Fruit fly (Drosophila melanogaster) whole organism, embryonic: Measurements from ENCODE around the gene Ccp84Ac.
A peak's percentile ranks its signal among the peaks of the same experiment; 100 is the strongest.

Experiments
- Awh ChIP-seq: fragments of 200-800 bp; sonication (Bioruptor generic); IDR thresholded peaks from 2 replicates; pipeline ENCODE4, ENCODE4 v1.3.6; 2022; ENCODE audit warnings: missing biosample characterization, missing genetic modification characterization
- CG10979 ChIP-seq: fragments of 200-800 bp; sonication (Bioruptor generic); optimal IDR thresholded peaks from 2 replicates; lab custom pipeline; 2018; ENCODE audit warnings: missing biosample characterization, mild to moderate bottlenecking, missing genetic modification characterization, moderate library complexity
- CG12391 ChIP-seq: fragments of 200-800 bp; sonication (Bioruptor generic); optimal IDR thresholded peaks from 3 replicates; lab custom pipeline; 2018; ENCODE audit warnings: missing biosample characterization, mild to moderate bottlenecking, missing genetic modification characterization, moderate library complexity
- CG12942 ChIP-seq: fragments of 200-800 bp; sonication (Bioruptor generic); optimal IDR thresholded peaks from 3 replicates; lab custom pipeline; 2016; ENCODE audit warnings: missing biosample characterization, missing genetic modification characterization
- CG13287 ChIP-seq: fragments of 200-800 bp; sonication (Bioruptor generic); IDR thresholded peaks from 2 replicates; pipeline ENCODE4 v1.3.6; 2022; ENCODE audit warnings: missing biosample characterization, missing genetic modification characterization; ENCODE audit not compliant: partially characterized antibody
- CG13424 ChIP-seq: fragments of 200-800 bp; sonication (Bioruptor generic); optimal IDR thresholded peaks from 2 replicates; lab custom pipeline; 2019; ENCODE audit warnings: missing biosample characterization, mild to moderate bottlenecking, missing genetic modification characterization, moderate library complexity
- CG1603 ChIP-seq: fragments of 200-800 bp; sonication (Bioruptor generic); optimal IDR thresholded peaks from 2 replicates; lab custom pipeline; 2019; ENCODE audit warnings: missing biosample characterization, mild to moderate bottlenecking, missing genetic modification characterization, moderate library complexity
- CG16813 ChIP-seq: fragments of 200-800 bp; sonication (Bioruptor generic); IDR thresholded peaks from 3 replicates; pipeline ENCODE4 v1.3.6; 2022; ENCODE audit warnings: missing biosample characterization, missing genetic modification characterization; ENCODE audit not compliant: partially characterized antibody
- CG17802 ChIP-seq: fragments of 200-800 bp; sonication (Bioruptor generic); optimal IDR thresholded peaks from 2 replicates; lab custom pipeline; 2018; ENCODE audit warnings: missing biosample characterization, mild to moderate bottlenecking, missing genetic modification characterization, moderate library complexity
- CG17912 ChIP-seq: fragments of 200-800 bp; sonication (Bioruptor generic); optimal IDR thresholded peaks from 2 replicates; lab custom pipeline; 2018; ENCODE audit warnings: missing biosample characterization, mild to moderate bottlenecking, missing genetic modification characterization
- CG3995 ChIP-seq: fragments of 200-800 bp; sonication (Bioruptor generic); optimal IDR thresholded peaks from 3 replicates; lab custom pipeline; 2016; ENCODE audit warnings: missing biosample characterization, missing genetic modification characterization
- CG4360 ChIP-seq: fragments of 200-800 bp; sonication (Bioruptor generic); IDR thresholded peaks from 2 replicates; pipeline ENCODE4 v1.3.6; 2022; ENCODE audit warnings: missing biosample characterization, missing genetic modification characterization
- CG5245 ChIP-seq: fragments of 200-800 bp; sonication (Bioruptor generic); optimal IDR thresholded peaks from 3 replicates; lab custom pipeline; 2016; ENCODE audit warnings: missing biosample characterization, missing genetic modification characterization
- CG6791 ChIP-seq: fragments of 200-800 bp; sonication (Bioruptor generic); IDR thresholded peaks from 3 replicates; pipeline ENCODE4 v1.3.6; 2022; ENCODE audit warnings: missing biosample characterization, missing genetic modification characterization; ENCODE audit not compliant: partially characterized antibody
- CG7556 ChIP-seq: fragments of 200-800 bp; sonication (Bioruptor generic); optimal IDR thresholded peaks from 2 replicates; lab custom pipeline; 2017; ENCODE audit warnings: missing biosample characterization, mild to moderate bottlenecking, missing genetic modification characterization
- CG8924 ChIP-seq: fragments of 200-800 bp; optimal IDR thresholded peaks from 3 replicates; lab custom pipeline; 2019; ENCODE audit warnings: missing biosample characterization, mild to moderate bottlenecking, missing genetic modification characterization, moderate library complexity
- ERR ChIP-seq: fragments of 200-800 bp; sonication (Bioruptor generic); optimal IDR thresholded peaks from 2 replicates; lab custom pipeline; 2016; ENCODE audit warnings: missing biosample characterization, missing genetic modification characterization
- Gug ChIP-seq: fragments of 200-800 bp; sonication (Bioruptor generic); IDR thresholded peaks from 4 replicates; pipeline ENCODE4 v1.3.6; 2022; ENCODE audit warnings: missing biosample characterization, missing genetic modification characterization
- HLHmδ ChIP-seq: fragments of 200-800 bp; sonication (Bioruptor generic); optimal IDR thresholded peaks from 2 replicates; lab custom pipeline; 2018; ENCODE audit warnings: missing biosample characterization, mild to moderate bottlenecking, missing genetic modification characterization, moderate library complexity
- Hmr ChIP-seq: fragments of 200-800 bp; sonication (Bioruptor generic); optimal IDR thresholded peaks from 3 replicates; lab custom pipeline; 2017; ENCODE audit warnings: mild to moderate bottlenecking, missing biosample characterization, missing genetic modification reagents, missing genetic modification characterization
- Lhr ChIP-seq: fragments of 200-800 bp; sonication (Bioruptor generic); optimal IDR thresholded peaks from 3 replicates; lab custom pipeline; 2017; ENCODE audit warnings: mild to moderate bottlenecking, missing biosample characterization, missing genetic modification reagents, missing genetic modification characterization
- MESR4 ChIP-seq: fragments of 200-800 bp; sonication (Bioruptor generic); optimal IDR thresholded peaks from 2 replicates; lab custom pipeline; 2018; ENCODE audit warnings: missing biosample characterization, mild to moderate bottlenecking, missing genetic modification characterization, moderate library complexity
- Meics ChIP-seq: fragments of 200-800 bp; sonication (Bioruptor generic); optimal IDR thresholded peaks from 2 replicates; lab custom pipeline; 2017; ENCODE audit warnings: missing biosample characterization, mild to moderate bottlenecking, missing genetic modification characterization
- Myb ChIP-seq: fragments of 200-800 bp; sonication (Bioruptor generic); optimal IDR thresholded peaks from 2 replicates; lab custom pipeline; 2016; ENCODE audit warnings: missing biosample characterization, missing genetic modification characterization
- Neu2 ChIP-seq: fragments of 200-800 bp; sonication (Bioruptor generic); optimal IDR thresholded peaks from 3 replicates; lab custom pipeline; 2016; ENCODE audit warnings: missing biosample characterization, missing genetic modification characterization, borderline replicate concordance
- Oli ChIP-seq: fragments of 200-800 bp; sonication (Bioruptor generic); optimal IDR thresholded peaks from 2 replicates; lab custom pipeline; 2018; ENCODE audit warnings: missing biosample characterization, mild to moderate bottlenecking, missing genetic modification characterization, moderate library complexity
- Rx ChIP-seq: fragments of 200-800 bp; sonication (Bioruptor generic); IDR thresholded peaks from 2 replicates; pipeline ENCODE4 v1.3.6; 2022; ENCODE audit warnings: missing biosample characterization, missing genetic modification characterization
- Side ChIP-seq: fragments of 200-800 bp; sonication (Bioruptor generic); optimal IDR thresholded peaks from 2 replicates; lab custom pipeline; 2016; ENCODE audit warnings: missing biosample characterization, missing genetic modification characterization
- Spps ChIP-seq: fragments of 200-800 bp; sonication (Bioruptor generic); optimal IDR thresholded peaks from 2 replicates; lab custom pipeline; 2018; ENCODE audit warnings: missing biosample characterization, mild to moderate bottlenecking, missing genetic modification characterization
- Xrp1 ChIP-seq: fragments of 200-800 bp; sonication (Bioruptor generic); IDR thresholded peaks from 2 replicates; pipeline ENCODE4 v1.3.6; 2022; ENCODE audit warnings: missing biosample characterization, missing genetic modification characterization
- bab2 ChIP-seq: fragments of 200-800 bp; sonication (Bioruptor generic); optimal IDR thresholded peaks from 2 replicates; lab custom pipeline; 2016; ENCODE audit warnings: missing biosample characterization, missing genetic modification characterization
- bcd ChIP-seq: fragments of 200-800 bp; sonication (Bioruptor generic); optimal IDR thresholded peaks from 2 replicates; lab custom pipeline; 2017; ENCODE audit warnings: missing biosample characterization, mild to moderate bottlenecking, missing genetic modification characterization
- bsh ChIP-seq, 2 experiments: fragments of 200-800 bp; sonication (Bioruptor generic); optimal IDR thresholded peaks; 2 replicates each; lab custom pipeline; 2017 to 2018; ENCODE audit warnings: mild to moderate bottlenecking in 2 of 2, missing biosample characterization in 2 of 2, missing genetic modification characterization in 2 of 2, moderate library complexity in 1 of 2
- caup ChIP-seq: fragments of 200-800 bp; sonication (Bioruptor generic); optimal IDR thresholded peaks from 3 replicates; lab custom pipeline; 2017; ENCODE audit warnings: missing biosample characterization, mild to moderate bottlenecking, missing genetic modification characterization, moderate library complexity; ENCODE audit not compliant: severe bottlenecking
- chif ChIP-seq, 2 experiments: fragments of 200-800 bp; sonication (Bioruptor generic); optimal IDR thresholded peaks; 3 replicates each; lab custom pipeline; 2016; ENCODE audit warnings: missing biosample characterization in 2 of 2, missing genetic modification characterization in 2 of 2
- crc ChIP-seq: fragments of 200-800 bp; sonication (Bioruptor generic); optimal IDR thresholded peaks from 2 replicates; lab custom pipeline; 2016; ENCODE audit warnings: missing biosample characterization, missing genetic modification characterization
- dmrt99B ChIP-seq: fragments of 200-800 bp; sonication (Bioruptor generic); optimal IDR thresholded peaks from 2 replicates; lab custom pipeline; 2018; ENCODE audit warnings: missing biosample characterization, mild to moderate bottlenecking, missing genetic modification characterization, moderate library complexity
- ems ChIP-seq: fragments of 200-800 bp; sonication (Bioruptor generic); optimal IDR thresholded peaks from 3 replicates; lab custom pipeline; 2016; ENCODE audit warnings: missing biosample characterization, missing genetic modification characterization
- hb ChIP-seq: fragments of 200-800 bp; sonication (Bioruptor generic); IDR thresholded peaks from 3 replicates; pipeline ENCODE4 v1.3.6; 2022; ENCODE audit warnings: missing biosample characterization, missing genetic modification characterization; ENCODE audit not compliant: partially characterized antibody
- insv ChIP-seq, 2 experiments: fragments of 200-800 bp; sonication (Bioruptor generic); optimal IDR thresholded peaks; 3 replicates each; lab custom pipeline; 2016 to 2018; ENCODE audit warnings: missing biosample characterization in 2 of 2, missing genetic modification characterization in 2 of 2
- p53 ChIP-seq: fragments of 200-800 bp; sonication (Bioruptor generic); optimal IDR thresholded peaks from 2 replicates; lab custom pipeline; 2016; ENCODE audit warnings: missing biosample characterization, missing genetic modification characterization
- peb ChIP-seq: fragments of 200-800 bp; sonication (Bioruptor generic); IDR thresholded peaks from 2 replicates; pipeline ENCODE4 v1.3.6; 2022; ENCODE audit warnings: missing biosample characterization, missing genetic modification characterization
- sim ChIP-seq: fragments of 200-800 bp; sonication (Bioruptor generic); IDR thresholded peaks from 2 replicates; pipeline ENCODE4 v1.3.6; 2022; ENCODE audit warnings: missing biosample characterization, missing genetic modification characterization
- sob ChIP-seq: fragments of 200-800 bp; sonication (Bioruptor generic); IDR thresholded peaks from 2 replicates; pipeline ENCODE4 v1.3.6; 2022; ENCODE audit warnings: missing biosample characterization, missing genetic modification characterization
- sqz ChIP-seq: fragments of 200-800 bp; sonication (Bioruptor generic); optimal IDR thresholded peaks from 3 replicates; lab custom pipeline; 2018; ENCODE audit warnings: missing biosample characterization, mild to moderate bottlenecking, missing genetic modification characterization
- z ChIP-seq: fragments of 200-800 bp; sonication (Bioruptor generic); IDR thresholded peaks from 3 replicates; pipeline ENCODE4 v1.3.6; 2022; ENCODE audit warnings: missing biosample characterization, missing genetic modification characterization
- zen2 ChIP-seq: fragments of 200-800 bp; sonication (Bioruptor generic); IDR thresholded peaks from 3 replicates; pipeline ENCODE4 v1.3.6; 2022; ENCODE audit warnings: missing biosample characterization, missing genetic modification characterization; ENCODE audit not compliant: partially characterized antibody
- zf30C ChIP-seq: fragments of 200-800 bp; sonication (Bioruptor generic); optimal IDR thresholded peaks from 3 replicates; lab custom pipeline; 2018; ENCODE audit warnings: missing biosample characterization, mild to moderate bottlenecking, missing genetic modification characterization

The Ccp84Ac gene

dm6 chr3R:6664371-6665116, 31.5 kb downstream of the Ccp84Ac start (continued):
- TF ChIP-seq CG8924 (tag; lab: Kevin White, UChicago), result peak; percentile 9
- peak in 1 of 2 experiments; percentile 17 for TF ChIP-seq chif (GFP tag; optimal IDR thresholded peaks at IDR 0.05; lab: Kevin White, UChicago)
- 0 out of 3 replicates have a peak, but pooled peaks have one; percentile 24 for TF ChIP-seq z (GFP tag; lab: Robert Waterston, UW)
- peak; percentile 39 for TF ChIP-seq Neu2 (GFP tag; lab: Kevin White, UChicago)
- peak; percentile 9; the same call in 1 of the 2 replicates for TF ChIP-seq CG13287 (GFP tag; lab: Robert Waterston, UW)
- TF ChIP-seq Xrp1 (GFP tag; lab: Robert Waterston, UW), result peak; percentile 53
- peak; percentile 48; the same call in 1 of the 2 replicates for TF ChIP-seq CG4360
- TF ChIP-seq sqz (GFP tag; lab: Kevin White, UChicago), result no peak
- TF ChIP-seq p53 (GFP tag; lab: Kevin White, UChicago), result no peak
- TF ChIP-seq CG7556 (GFP tag; lab: Kevin White, UChicago), result peak; percentile 65
- TF ChIP-seq CG12391 (tag; lab: Kevin White, UChicago), result no peak
- no peak; the same call in 2 of the 3 replicates for TF ChIP-seq hb
- peak; percentile 35 for TF ChIP-seq dmrt99B (tag; lab: Kevin White, UChicago)
- no peak for TF ChIP-seq Spps
- peak; percentile 18 for TF ChIP-seq CG13424 (tag; lab: Kevin White, UChicago)
- no peak for TF ChIP-seq zf30C (GFP tag; lab: Kevin White, UChicago)
- TF ChIP-seq caup (GFP tag; lab: Kevin White, UChicago), result no peak
- TF ChIP-seq zen2, result no peak
- peak; percentile 12 for TF ChIP-seq CG17912 (GFP tag; lab: Kevin White, UChicago)
- TF ChIP-seq Awh (GFP tag; lab: Robert Waterston, UW), result no peak
- no peak for TF ChIP-seq CG17802
- TF ChIP-seq Lhr (GFP tag; lab: Kevin White, UChicago), result peak; percentile 3
- no peak for TF ChIP-seq ERR
- no peak for TF ChIP-seq Hmr (GFP tag; lab: Kevin White, UChicago)
- TF ChIP-seq Meics (GFP tag; lab: Kevin White, UChicago), result no peak
- no peak for TF ChIP-seq insv (GFP tag; optimal IDR thresholded peaks at IDR 0.05; lab: Kevin White, UChicago)
- TF ChIP-seq Myb (GFP tag; lab: Kevin White, UChicago), result no peak
- TF ChIP-seq ems (GFP tag; lab: Kevin White, UChicago), result no peak
- peak; percentile 69 for TF ChIP-seq CG1603 (tag; lab: Kevin White, UChicago)
- peak; percentile 5 for TF ChIP-seq CG12942 (GFP tag; lab: Kevin White, UChicago)
- peak; percentile 9 for TF ChIP-seq CG10979 (tag; lab: Kevin White, UChicago)
- TF ChIP-seq MESR4 (GFP tag; lab: Kevin White, UChicago), result no peak
- TF ChIP-seq CG16813 (GFP tag; lab: Robert Waterston, UW), result 0 out of 3 replicates have a peak, but pooled peaks have one; percentile 9
- TF ChIP-seq CG3995 (GFP tag; lab: Kevin White, UChicago), result peak; percentile 95
- TF ChIP-seq peb (GFP tag; lab: Robert Waterston, UW), result no peak
- TF ChIP-seq HLHmδ (GFP tag; lab: Kevin White, UChicago), result peak; percentile 30
- TF ChIP-seq Oli (tag; lab: Kevin White, UChicago), result peak; percentile 37
- no peak for TF ChIP-seq CG5245
- no peak for TF ChIP-seq bcd (GFP tag; lab: Kevin White, UChicago)
- peak; percentile 44; the same call in 1 of the 3 replicates for TF ChIP-seq CG6791 (GFP tag; lab: Robert Waterston, UW)
- no peak for TF ChIP-seq crc (GFP tag; lab: Kevin White, UChicago)
- 0 out of 2 replicates have a peak, but pooled peaks have one; percentile 22 for TF ChIP-seq sim (GFP tag; lab: Robert Waterston, UW)
- no peak for TF ChIP-seq Gug (GFP tag; lab: Robert Waterston, UW)
- TF ChIP-seq bab2 (GFP tag; lab: Kevin White, UChicago), result no peak
- TF ChIP-seq Side (GFP tag; lab: Kevin White, UChicago), result no peak
- 0 out of 2 replicates have a peak, but pooled peaks have one; percentile 4 for TF ChIP-seq Rx (GFP tag; lab: Robert Waterston, UW)
- TF ChIP-seq bsh (GFP tag; optimal IDR thresholded peaks at IDR 0.05; lab: Kevin White, UChicago), result peak in 1 of 2 experiments; percentile 51
- TF ChIP-seq sob (GFP tag; lab: Robert Waterston, UW), result no peak
